Fruit fly (Drosophila melanogaster) whole organism, adult: Measurements from ENCODE around the gene CG13085.

Experiments
- CG11617 ChIP-seq: fragments of 200-800 bp; sonication (Bioruptor generic); optimal IDR thresholded peaks from 2 replicates; lab custom pipeline; 2017; ENCODE audit warnings: mild to moderate bottlenecking, missing biosample characterization, missing genetic modification reagents, missing genetic modification characterization
- CG12768 ChIP-seq: fragments of 200-800 bp; sonication (Bioruptor generic); optimal IDR thresholded peaks from 2 replicates; lab custom pipeline; 2017; ENCODE audit warnings: missing biosample characterization, missing genetic modification characterization, mild to moderate bottlenecking, moderate library complexity, missing genetic modification reagents
- CG14711 ChIP-seq: fragments of 200-800 bp; sonication (Bioruptor generic); optimal IDR thresholded peaks from 2 replicates; lab custom pipeline; 2018; ENCODE audit warnings: missing biosample characterization, mild to moderate bottlenecking, missing genetic modification characterization, moderate library complexity
- CG1620 ChIP-seq: fragments of 200-800 bp; sonication (Bioruptor generic); optimal IDR thresholded peaks from 2 replicates; lab custom pipeline; 2016; ENCODE audit warnings: missing biosample characterization, missing genetic modification characterization
- CG33017 ChIP-seq: fragments of 200-800 bp; sonication (Bioruptor generic); optimal IDR thresholded peaks from 2 replicates; lab custom pipeline; 2018; ENCODE audit warnings: missing biosample characterization, mild to moderate bottlenecking, missing genetic modification characterization, moderate library complexity
- CG5204 ChIP-seq: fragments of 200-800 bp; sonication (Bioruptor generic); optimal IDR thresholded peaks from 2 replicates; lab custom pipeline; 2016; ENCODE audit warnings: missing biosample characterization, missing genetic modification characterization
- CG7045 ChIP-seq: fragments of 200-800 bp; sonication (Bioruptor generic); optimal IDR thresholded peaks from 2 replicates; lab custom pipeline; 2017; ENCODE audit warnings: missing biosample characterization, mild to moderate bottlenecking, missing genetic modification characterization
- CG7101 ChIP-seq: fragments of 200-800 bp; sonication (Bioruptor generic); optimal IDR thresholded peaks from 2 replicates; lab custom pipeline; 2018; ENCODE audit warnings: missing biosample characterization, mild to moderate bottlenecking, missing genetic modification characterization, moderate library complexity
- Clk ChIP-seq: fragments of 200-800 bp; sonication (Bioruptor generic); optimal IDR thresholded peaks from 2 replicates; lab custom pipeline; 2017; ENCODE audit warnings: missing biosample characterization, missing genetic modification characterization
- Crg-1 ChIP-seq: fragments of 200-800 bp; sonication (Bioruptor generic); optimal IDR thresholded peaks from 2 replicates; lab custom pipeline; 2016; ENCODE audit warnings: missing biosample characterization, missing genetic modification characterization
- Hr96 ChIP-seq: fragments of 200-800 bp; sonication (Bioruptor generic); optimal IDR thresholded peaks from 2 replicates; lab custom pipeline; 2016; ENCODE audit warnings: missing biosample characterization, missing genetic modification characterization
- Mnt ChIP-seq: fragments of 200-800 bp; sonication (Bioruptor generic); optimal IDR thresholded peaks from 2 replicates; lab custom pipeline; 2016; ENCODE audit warnings: missing biosample characterization, mild to moderate bottlenecking, missing genetic modification characterization
- bab1 ChIP-seq: fragments of 200-800 bp; sonication (Bioruptor generic); optimal IDR thresholded peaks from 3 replicates; lab custom pipeline; 2019; ENCODE audit warnings: missing biosample characterization, mild to moderate bottlenecking, missing genetic modification characterization, moderate library complexity
- cic ChIP-seq: fragments of 200-800 bp; sonication (Bioruptor generic); optimal IDR thresholded peaks from 2 replicates; lab custom pipeline; 2017; ENCODE audit warnings: missing biosample characterization, mild to moderate bottlenecking, missing genetic modification characterization, moderate library complexity
- cnc ChIP-seq, 2 experiments: fragments of >200 bp; optimal IDR thresholded peaks; 2 replicates each; lab custom pipeline; 2017
- kay ChIP-seq: fragments of 200-800 bp; sonication (Bioruptor generic); peaks from one replicate; lab custom pipeline; 2016; ENCODE audit warnings: missing biosample characterization, missing genetic modification characterization, borderline replicate concordance
- ovo ChIP-seq: fragments of 200-800 bp; sonication (Bioruptor generic); optimal IDR thresholded peaks from 2 replicates; lab custom pipeline; 2016; ENCODE audit warnings: missing biosample characterization, missing genetic modification characterization
- pad ChIP-seq: fragments of 200-800 bp; sonication (Bioruptor generic); optimal IDR thresholded peaks from 3 replicates; lab custom pipeline; 2017; ENCODE audit warnings: missing biosample characterization, missing genetic modification characterization, mild to moderate bottlenecking, moderate library complexity, missing genetic modification reagents
- tj ChIP-seq: fragments of 200-800 bp; sonication (Bioruptor generic); optimal IDR thresholded peaks from 3 replicates; lab custom pipeline; 2017; ENCODE audit warnings: missing biosample characterization, mild to moderate bottlenecking, missing genetic modification characterization, moderate library complexity
- toe ChIP-seq: fragments of 200-800 bp; sonication (Bioruptor generic); optimal IDR thresholded peaks from 2 replicates; lab custom pipeline; 2016; ENCODE audit warnings: missing biosample characterization, missing genetic modification characterization

The CG13085 gene

dm6 chr2L:19418017-19418416, 5.8 kb upstream of the CG13085 start, which contains the start of gene lectin-37Da:
TSS of gene lectin-37Da (plus strand) at chr2L:19418317.
- TF ChIP-seq Hr96 (GFP tag; lab: Kevin White, UChicago) (no peak), Mnt (GFP tag; lab: Kevin White, UChicago) (no peak), CG11617 (GFP tag; lab: Kevin White, UChicago) (no peak), CG12768 (GFP tag; lab: Kevin White, UChicago) (no peak), CG7045 (no peak), toe (GFP tag; lab: Kevin White, UChicago) (no peak), bab1 (GFP tag; lab: Kevin White, UChicago) (no peak), ovo (GFP tag; lab: Kevin White, UChicago) (no peak), CG1620 (GFP tag; lab: Kevin White, UChicago) (no peak), Clk (GFP tag; lab: Kevin White, UChicago) (no peak), Crg-1 (GFP tag; lab: Kevin White, UChicago) (no peak), cnc (optimal IDR thresholded peaks at IDR 0.05; lab: Kevin White, UChicago) (no peak), CG7101 (tag; lab: Kevin White, UChicago) (no peak)

- TF ChIP-seq Mnt (GFP tag; lab: Kevin White, UChicago) (peak; percentile 1), CG33017 (tag; lab: Kevin White, UChicago) (peak; percentile 22), pad (GFP tag; lab: Kevin White, UChicago) (no peak), Hr96 (GFP tag; lab: Kevin White, UChicago) (no peak), CG12768 (GFP tag; lab: Kevin White, UChicago) (peak; percentile 23), cic (GFP tag; lab: Kevin White, UChicago) (peak; percentile 53), ovo (GFP tag; lab: Kevin White, UChicago) (no peak)
Observed at dm6 chr2L:19418872-19419271, 5.0 kb upstream of the CG13085 start, which contains the start of gene lectin-37Db. TSS of gene lectin-37Db (plus strand) at chr2L:19419075.

- TF ChIP-seq cic (GFP tag; lab: Kevin White, UChicago) (peak; percentile 38), CG5204 (GFP tag; lab: Kevin White, UChicago) (no peak)
Observed at dm6 chr2L:19421573-19421972, 2.3 kb upstream of the CG13085 start.

- TF ChIP-seq tj (GFP tag; lab: Kevin White, UChicago) (no peak), CG7045 (no peak), CG1620 (GFP tag; lab: Kevin White, UChicago) (no peak), bab1 (GFP tag; lab: Kevin White, UChicago) (no peak), CG7101 (tag; lab: Kevin White, UChicago) (no peak), Hr96 (GFP tag; lab: Kevin White, UChicago) (no peak), CG14711 (tag; lab: Kevin White, UChicago) (no peak), cic (GFP tag; lab: Kevin White, UChicago) (no peak), CG5204 (GFP tag; lab: Kevin White, UChicago) (no peak), ovo (GFP tag; lab: Kevin White, UChicago) (no peak), CG12768 (GFP tag; lab: Kevin White, UChicago) (no peak), CG33017 (tag; lab: Kevin White, UChicago) (no peak), toe (GFP tag; lab: Kevin White, UChicago) (no peak), Crg-1 (GFP tag; lab: Kevin White, UChicago) (no peak), Clk (GFP tag; lab: Kevin White, UChicago) (no peak), Mnt (GFP tag; lab: Kevin White, UChicago) (no peak), cnc (optimal IDR thresholded peaks at IDR 0.05; lab: Kevin White, UChicago) (no peak), CG11617 (GFP tag; lab: Kevin White, UChicago) (no peak), kay (no peak), pad (GFP tag; lab: Kevin White, UChicago) (no peak)
Observed at dm6 chr2L:19422642-19423041, 1.2 kb upstream of the CG13085 start.

dm6 chr2L:19424307-19424902, 555 bp downstream of the CG13085 start:
- TF ChIP-seq CG14711 (tag; lab: Kevin White, UChicago) (no peak), CG33017 (tag; lab: Kevin White, UChicago) (no peak), CG7101 (tag; lab: Kevin White, UChicago) (no peak), CG7045 (no peak), Mnt (GFP tag; lab: Kevin White, UChicago) (no peak), bab1 (GFP tag; lab: Kevin White, UChicago) (no peak), toe (GFP tag; lab: Kevin White, UChicago) (no peak), CG1620 (GFP tag; lab: Kevin White, UChicago) (no peak), tj (GFP tag; lab: Kevin White, UChicago) (no peak), kay (no peak)

dm6 chr2L:19425105-19425504, 1.3 kb downstream of the CG13085 start:
- no peak for TF ChIP-seq bab1 (GFP tag; lab: Kevin White, UChicago)
- peak; percentile 97 for TF ChIP-seq tj (GFP tag; lab: Kevin White, UChicago)
